Fruit fly (Drosophila melanogaster) whole organism, pupa: ENCODE measurements around the gene CG8813.
A peak's percentile ranks its signal among the peaks of the same experiment; 100 is the strongest.

Experiments
- CG13204 ChIP-seq: fragments of 200-800 bp; sonication (Bioruptor generic); optimal IDR thresholded peaks from 2 replicates; lab custom pipeline; 2018; ENCODE audit warnings: missing biosample characterization, mild to moderate bottlenecking, missing genetic modification characterization, moderate library complexity
- CG34367 ChIP-seq: fragments of 200-800 bp; sonication (Bioruptor generic); optimal IDR thresholded peaks from 2 replicates; lab custom pipeline; 2018; ENCODE audit warnings: missing biosample characterization, mild to moderate bottlenecking, missing genetic modification characterization
- CG4496 ChIP-seq: fragments of 200-800 bp; sonication (Bioruptor generic); IDR thresholded peaks from 3 replicates; pipeline ENCODE4 v1.3.6; 2022; ENCODE audit warnings: missing biosample characterization, missing genetic modification characterization
- CG8159 ChIP-seq: fragments of 200-800 bp; sonication (Bioruptor generic); optimal IDR thresholded peaks from 3 replicates; lab custom pipeline; 2018; ENCODE audit warnings: missing biosample characterization, mild to moderate bottlenecking, missing genetic modification characterization, moderate library complexity
- CG8301 ChIP-seq: fragments of 200-800 bp; sonication (Bioruptor generic); optimal IDR thresholded peaks from 2 replicates; lab custom pipeline; 2018; ENCODE audit warnings: missing biosample characterization, mild to moderate bottlenecking, missing genetic modification characterization
- Ets98B ChIP-seq: fragments of 200-800 bp; sonication (Bioruptor generic); IDR thresholded peaks from 2 replicates; pipeline ENCODE4 v1.3.6; 2022; ENCODE audit warnings: missing biosample characterization, missing genetic modification characterization

- TF ChIP-seq CG8301 (tag; lab: Kevin White, UChicago) (no peak), CG8159 (tag; lab: Kevin White, UChicago) (peak; percentile 5), CG34367 (no peak), CG4496 (peak; percentile 73; the same call in 2 of the 3 replicates), Ets98B (peak; percentile 25; the same call in 1 of the 2 replicates), CG13204 (GFP tag; lab: Kevin White, UChicago) (no peak)
Measured at dm6 chr2L:2885503-2886225, 16.2 kb downstream of the CG8813 start, which contains the start of the genes NTPase and lilli.
